Fruit fly (Drosophila melanogaster) whole organism, prepupa: ENCODE results near the gene CG9609.

ENCODE experiments used
- Blimp-1 ChIP-seq: fragments of 200-800 bp; sonication (Bioruptor generic); optimal IDR thresholded peaks from 3 replicates; lab custom pipeline; 2017; ENCODE audit warnings: missing biosample characterization, missing genetic modification characterization, mild to moderate bottlenecking, moderate library complexity, missing genetic modification reagents
- CG10631 ChIP-seq: fragments of 200-800 bp; sonication (Bioruptor generic); optimal IDR thresholded peaks from 2 replicates; lab custom pipeline; 2016; ENCODE audit warnings: missing biosample characterization, missing genetic modification characterization
- CG10669 ChIP-seq: fragments of 200-800 bp; sonication (Bioruptor generic); optimal IDR thresholded peaks from 3 replicates; lab custom pipeline; 2018; ENCODE audit warnings: missing biosample characterization, mild to moderate bottlenecking, missing genetic modification characterization, moderate library complexity
- CG11294 ChIP-seq: fragments of 200-800 bp; sonication (Bioruptor generic); IDR thresholded peaks from 2 replicates; pipeline ENCODE4 v1.3.6; 2022; ENCODE audit warnings: missing biosample characterization, missing genetic modification characterization
- CG11902 ChIP-seq: fragments of 200-800 bp; sonication (Bioruptor generic); optimal IDR thresholded peaks from 3 replicates; lab custom pipeline; 2016; ENCODE audit warnings: missing biosample characterization, missing genetic modification characterization
- CG16779 ChIP-seq: fragments of 200-800 bp; sonication (Bioruptor generic); optimal IDR thresholded peaks from 3 replicates; lab custom pipeline; 2017; ENCODE audit warnings: missing biosample characterization, mild to moderate bottlenecking, missing genetic modification characterization
- CG3032 ChIP-seq: fragments of 200-800 bp; optimal IDR thresholded peaks from 2 replicates; lab custom pipeline; 2019; ENCODE audit warnings: missing biosample characterization, mild to moderate bottlenecking, missing genetic modification characterization, moderate library complexity
- CG31627 ChIP-seq: fragments of 200-800 bp; sonication (Bioruptor generic); optimal IDR thresholded peaks from 3 replicates; lab custom pipeline; 2016; ENCODE audit warnings: missing biosample characterization, missing genetic modification characterization
- CG32006 ChIP-seq: fragments of 200-800 bp; sonication (Bioruptor generic); optimal IDR thresholded peaks from 3 replicates; lab custom pipeline; 2017; ENCODE audit warnings: missing biosample characterization, mild to moderate bottlenecking, missing genetic modification characterization
- CG34406 ChIP-seq: fragments of 200-800 bp; sonication (Bioruptor generic); optimal IDR thresholded peaks from 3 replicates; lab custom pipeline; 2016; ENCODE audit warnings: missing biosample characterization, missing genetic modification characterization
- CG3919 ChIP-seq: fragments of 200-800 bp; sonication (Bioruptor generic); optimal IDR thresholded peaks from 3 replicates; lab custom pipeline; 2016; ENCODE audit warnings: missing biosample characterization, missing genetic modification characterization
- CG4318 ChIP-seq: fragments of 200-800 bp; sonication (Bioruptor generic); optimal IDR thresholded peaks from 3 replicates; lab custom pipeline; 2017; ENCODE audit warnings: missing biosample characterization, mild to moderate bottlenecking, missing genetic modification characterization
- CG6163 ChIP-seq: fragments of 200-800 bp; sonication (Bioruptor generic); IDR thresholded peaks from 3 replicates; pipeline ENCODE4 v1.3.6; 2022; ENCODE audit warnings: missing biosample characterization, missing genetic modification characterization
- CG6276 ChIP-seq: fragments of 200-800 bp; sonication (Bioruptor generic); optimal IDR thresholded peaks from 2 replicates; lab custom pipeline; 2017; ENCODE audit warnings: missing biosample characterization, mild to moderate bottlenecking, missing genetic modification characterization
- CG6792 ChIP-seq: fragments of 200-800 bp; sonication (Bioruptor generic); optimal IDR thresholded peaks from 3 replicates; lab custom pipeline; 2016; ENCODE audit warnings: missing biosample characterization, missing genetic modification characterization
- CG6808 ChIP-seq: fragments of 200-800 bp; sonication (Bioruptor generic); optimal IDR thresholded peaks from 3 replicates; lab custom pipeline; 2017; ENCODE audit warnings: missing biosample characterization, missing genetic modification characterization, mild to moderate bottlenecking, moderate library complexity, missing genetic modification reagents
- CG6854 ChIP-seq: fragments of 200-800 bp; sonication (Bioruptor generic); optimal IDR thresholded peaks from 2 replicates; lab custom pipeline; 2017; ENCODE audit warnings: missing biosample characterization, mild to moderate bottlenecking, missing genetic modification characterization
- CG7368 ChIP-seq: fragments of 200-800 bp; sonication (Bioruptor generic); optimal IDR thresholded peaks from 3 replicates; lab custom pipeline; 2016; ENCODE audit warnings: missing biosample characterization, missing genetic modification characterization
- CG8119 ChIP-seq: fragments of 200-800 bp; sonication (Bioruptor generic); IDR thresholded peaks from 3 replicates; pipeline ENCODE4 v1.3.6; 2022; ENCODE audit warnings: missing biosample characterization, missing genetic modification characterization
- CG8319 ChIP-seq: fragments of 200-800 bp; sonication (Bioruptor generic); optimal IDR thresholded peaks from 3 replicates; lab custom pipeline; 2016; ENCODE audit warnings: missing biosample characterization, missing genetic modification characterization
- CG8632 ChIP-seq: fragments of 200-800 bp; sonication (Bioruptor generic); optimal IDR thresholded peaks from 3 replicates; lab custom pipeline; 2016; ENCODE audit warnings: missing biosample characterization, missing genetic modification characterization
- CG9139 ChIP-seq: fragments of 200-800 bp; sonication (Bioruptor generic); optimal IDR thresholded peaks from 3 replicates; lab custom pipeline; 2017; ENCODE audit warnings: missing biosample characterization, mild to moderate bottlenecking, missing genetic modification characterization
- Eip75B ChIP-seq: fragments of 200-800 bp; sonication (Bioruptor generic); optimal IDR thresholded peaks from 3 replicates; lab custom pipeline; 2016; ENCODE audit warnings: missing biosample characterization, missing genetic modification characterization
- Eip78C ChIP-seq: fragments of 200-800 bp; sonication (Bioruptor generic); peaks from one replicate; lab custom pipeline; 2016; ENCODE audit warnings: missing biosample characterization, missing genetic modification characterization
- Eip93F ChIP-seq: fragments of 200-800 bp; sonication (Bioruptor generic); optimal IDR thresholded peaks from 2 replicates; lab custom pipeline; 2016; ENCODE audit warnings: missing biosample characterization, mild to moderate bottlenecking, missing genetic modification characterization
- Hr38 ChIP-seq: sonication (Bioruptor generic); optimal IDR thresholded peaks from 2 replicates; lab custom pipeline; 2016; ENCODE audit warnings: missing biosample characterization, missing genetic modification characterization
- Hr39 ChIP-seq: fragments of 200-800 bp; sonication (Bioruptor generic); optimal IDR thresholded peaks from 2 replicates; lab custom pipeline; 2016; ENCODE audit warnings: missing biosample characterization, missing genetic modification characterization
- Hr4 ChIP-seq: fragments of 200-800 bp; sonication (Bioruptor generic); optimal IDR thresholded peaks from 3 replicates; lab custom pipeline; 2016; ENCODE audit warnings: missing biosample characterization, missing genetic modification characterization
- Lpt ChIP-seq: fragments of 200-800 bp; sonication (Bioruptor generic); optimal IDR thresholded peaks from 3 replicates; lab custom pipeline; 2016; ENCODE audit warnings: missing biosample characterization, missing genetic modification characterization
- OdsH ChIP-seq: fragments of 200-800 bp; sonication (Bioruptor generic); optimal IDR thresholded peaks from 3 replicates; lab custom pipeline; 2016; ENCODE audit warnings: missing biosample characterization, missing genetic modification characterization
- Sox102F ChIP-seq: fragments of 200-800 bp; sonication (Bioruptor generic); optimal IDR thresholded peaks from 2 replicates; lab custom pipeline; 2016; ENCODE audit warnings: missing biosample characterization, mild to moderate bottlenecking, missing genetic modification characterization
- Sox14 ChIP-seq: fragments of 200-800 bp; sonication (Bioruptor generic); optimal IDR thresholded peaks from 3 replicates; lab custom pipeline; 2016; ENCODE audit warnings: missing biosample characterization, missing genetic modification characterization
- Sox15 ChIP-seq: fragments of 200-800 bp; sonication (Bioruptor generic); optimal IDR thresholded peaks from 3 replicates; lab custom pipeline; 2016; ENCODE audit warnings: missing biosample characterization, missing genetic modification characterization
- achi ChIP-seq: fragments of 200-800 bp; sonication (Bioruptor generic); optimal IDR thresholded peaks from 3 replicates; lab custom pipeline; 2016; ENCODE audit warnings: missing biosample characterization, missing genetic modification characterization
- acj6 ChIP-seq: fragments of 200-800 bp; sonication (Bioruptor generic); optimal IDR thresholded peaks from 3 replicates; lab custom pipeline; 2016; ENCODE audit warnings: missing biosample characterization, missing genetic modification characterization
- cyc ChIP-seq: fragments of 200-800 bp; sonication (Bioruptor generic); optimal IDR thresholded peaks from 3 replicates; lab custom pipeline; 2016; ENCODE audit warnings: missing biosample characterization, missing genetic modification characterization
- dac ChIP-seq: fragments of 200-800 bp; sonication (Bioruptor generic); optimal IDR thresholded peaks from 2 replicates; lab custom pipeline; 2017; ENCODE audit warnings: missing biosample characterization, mild to moderate bottlenecking, missing genetic modification characterization
- dsx ChIP-seq: fragments of 200-800 bp; optimal IDR thresholded peaks from 3 replicates; lab custom pipeline; 2019; ENCODE audit warnings: missing biosample characterization, mild to moderate bottlenecking, missing genetic modification characterization, moderate library complexity; ENCODE audit not compliant: poor library complexity, severe bottlenecking
- eg ChIP-seq: fragments of 200-800 bp; sonication (Bioruptor generic); IDR thresholded peaks from 3 replicates; pipeline ENCODE4 v1.3.6; 2022; ENCODE audit warnings: missing biosample characterization, missing genetic modification characterization
- esn ChIP-seq: fragments of 200-800 bp; sonication (Bioruptor generic); optimal IDR thresholded peaks from 2 replicates; lab custom pipeline; 2016; ENCODE audit warnings: missing biosample characterization, mild to moderate bottlenecking, missing genetic modification characterization, moderate library complexity
- fd59A ChIP-seq: fragments of 200-800 bp; sonication (Bioruptor generic); optimal IDR thresholded peaks from 2 replicates; lab custom pipeline; 2017; ENCODE audit warnings: missing biosample characterization, mild to moderate bottlenecking, missing genetic modification characterization, missing genetic modification reagents
- fd85E ChIP-seq: fragments of 200-800 bp; sonication (Bioruptor generic); optimal IDR thresholded peaks from 3 replicates; lab custom pipeline; 2016; ENCODE audit warnings: missing biosample characterization, missing genetic modification characterization
- fkh ChIP-seq: fragments of 200-800 bp; sonication (Bioruptor generic); optimal IDR thresholded peaks from 3 replicates; lab custom pipeline; 2017; ENCODE audit warnings: missing biosample characterization, mild to moderate bottlenecking, missing genetic modification characterization, moderate library complexity
- lz ChIP-seq: fragments of 200-800 bp; sonication (Bioruptor generic); optimal IDR thresholded peaks from 3 replicates; lab custom pipeline; 2016; ENCODE audit warnings: missing biosample characterization, missing genetic modification characterization
- pdm3 ChIP-seq: fragments of 200-800 bp; sonication (Bioruptor generic); optimal IDR thresholded peaks from 3 replicates; lab custom pipeline; 2016; ENCODE audit warnings: missing biosample characterization, missing genetic modification characterization
- salr ChIP-seq, 2 experiments: fragments of 200-800 bp; sonication (Bioruptor generic); optimal IDR thresholded peaks; 3 replicates each; lab custom pipeline; 2016 to 2018; ENCODE audit warnings: missing biosample characterization in 2 of 2, missing genetic modification characterization in 2 of 2, mild to moderate bottlenecking in 1 of 2
- spab ChIP-seq: fragments of 200-800 bp; sonication (Bioruptor generic); optimal IDR thresholded peaks from 2 replicates; lab custom pipeline; 2017; ENCODE audit warnings: missing biosample characterization, mild to moderate bottlenecking, missing genetic modification characterization, missing genetic modification reagents
- ss ChIP-seq, 2 experiments: fragments of 200-800 bp; sonication (Bioruptor generic); optimal IDR thresholded peaks; 2 replicates in 1 of 2; 3 replicates in 1 of 2; lab custom pipeline; 2017 to 2018; ENCODE audit warnings: mild to moderate bottlenecking in 2 of 2, missing biosample characterization in 2 of 2, missing genetic modification characterization in 2 of 2, moderate library complexity in 1 of 2
- svp ChIP-seq: fragments of 200-800 bp; sonication (Bioruptor generic); peaks from one replicate; lab custom pipeline; 2016; ENCODE audit warnings: missing biosample characterization, missing genetic modification characterization
- topi ChIP-seq: fragments of 200-800 bp; sonication (Bioruptor generic); optimal IDR thresholded peaks from 3 replicates; lab custom pipeline; 2016; ENCODE audit warnings: missing biosample characterization, missing genetic modification characterization
- vri ChIP-seq: fragments of 200-800 bp; sonication (Bioruptor generic); optimal IDR thresholded peaks from 3 replicates; lab custom pipeline; 2016; ENCODE audit warnings: missing biosample characterization, mild to moderate bottlenecking, missing genetic modification characterization

The CG9609 gene

dm6 chrX:16751579-16752156, 35.1 kb downstream of the CG9609 start, which contains the start of gene goe:
TSS of gene goe (minus strand) at chrX:16751910.
- TF ChIP-seq Eip78C (GFP tag; lab: Kevin White, UChicago) (peak; percentile 83), CG8319 (GFP tag; lab: Kevin White, UChicago) (peak; percentile 17), spab (GFP tag; lab: Kevin White, UChicago) (no peak), topi (GFP tag; lab: Kevin White, UChicago) (peak; percentile 49), Eip93F (GFP tag; lab: Kevin White, UChicago) (no peak), dsx (GFP tag; lab: Kevin White, UChicago) (no peak), lz (peak; percentile 81), achi (GFP tag; lab: Kevin White, UChicago) (peak; percentile 49), esn (peak; percentile 75), Sox14 (GFP tag; lab: Kevin White, UChicago) (peak; percentile 68), cyc (GFP tag; lab: Kevin White, UChicago) (peak; percentile 62), OdsH (GFP tag; lab: Kevin White, UChicago) (peak; percentile 60), Eip75B (GFP tag; lab: Kevin White, UChicago) (peak; percentile 60), CG16779 (tag; lab: Kevin White, UChicago) (no peak), ss (GFP tag; optimal IDR thresholded peaks at IDR 0.05; lab: Kevin White, UChicago) (peak in 1 of 2 experiments; percentile 35), CG6808 (GFP tag; lab: Kevin White, UChicago) (no peak), CG11294 (GFP tag; lab: Robert Waterston, UW) (0 out of 2 replicates have a peak, but pooled peaks have one; percentile 21), svp (GFP tag; lab: Kevin White, UChicago) (peak; percentile 80), salr (GFP tag; optimal IDR thresholded peaks at IDR 0.05; lab: Kevin White, UChicago) (peak in 1 of 2 experiments; percentile 8), Hr39 (GFP tag; lab: Kevin White, UChicago) (peak; percentile 81), CG4318 (GFP tag; lab: Kevin White, UChicago) (no peak), CG6854 (GFP tag; lab: Kevin White, UChicago) (peak; percentile 40), CG8632 (GFP tag; lab: Kevin White, UChicago) (peak; percentile 39), CG3032 (peak; percentile 37), fkh (GFP tag; lab: Kevin White, UChicago) (no peak), CG9139 (GFP tag; lab: Kevin White, UChicago) (no peak), CG11902 (peak; percentile 27), CG6792 (GFP tag; lab: Kevin White, UChicago) (peak; percentile 65), vri (GFP tag; lab: Kevin White, UChicago) (peak; percentile 63), CG34406 (peak; percentile 19), fd85E (GFP tag; lab: Kevin White, UChicago) (no peak), CG3919 (GFP tag; lab: Kevin White, UChicago) (peak; percentile 43), CG6276 (GFP tag; lab: Kevin White, UChicago) (no peak), CG8119 (GFP tag; lab: Robert Waterston, UW) (no peak), pdm3 (peak; percentile 67), Blimp-1 (GFP tag; lab: Kevin White, UChicago) (no peak), Sox102F (GFP tag; lab: Kevin White, UChicago) (peak; percentile 32), Hr4 (GFP tag; lab: Kevin White, UChicago) (no peak), CG31627 (peak; percentile 80), acj6 (peak; percentile 56), CG10669 (GFP tag; lab: Kevin White, UChicago) (no peak), eg (peak; percentile 58; the same call in 2 of the 3 replicates), Sox15 (peak; percentile 39), CG6163 (GFP tag; lab: Robert Waterston, UW) (peak; percentile 78), CG32006 (GFP tag; lab: Kevin White, UChicago) (peak; percentile 15), fd59A (GFP tag; lab: Kevin White, UChicago) (no peak), CG10631 (GFP tag; lab: Kevin White, UChicago) (peak; percentile 55), Hr38 (GFP tag; lab: Kevin White, UChicago) (no peak), Lpt (GFP tag; lab: Kevin White, UChicago) (peak; percentile 5), CG7368 (GFP tag; lab: Kevin White, UChicago) (peak; percentile 35), dac (GFP tag; lab: Kevin White, UChicago) (peak; percentile 27)
